Fruit fly (Drosophila melanogaster): Measurements from ENCODE around the gene CG42579.

The CG42579 gene

dm6 chrX:20505897-20506296, 21.5 kb upstream of the CG42579 start:
- TF ChIP-seq CG11617 (GFP tag; optimal IDR thresholded peaks at IDR 0.05) (peak; percentile 55), Hr96 (GFP tag; optimal IDR thresholded peaks at IDR 0.05) (peak; percentile 23), cnc (optimal IDR thresholded peaks at IDR 0.05) (no peak), CG7045 (GFP tag; optimal IDR thresholded peaks at IDR 0.05) (peak; percentile 14), Mnt (GFP tag; optimal IDR thresholded peaks at IDR 0.05) (peak; percentile 43), kay (GFP tag; ENCODE audit: borderline replicate concordance) (peak; percentile 50), toe (GFP tag; optimal IDR thresholded peaks at IDR 0.05) (no peak), cic (GFP tag; optimal IDR thresholded peaks at IDR 0.05) (peak; percentile 43), CG5204 (GFP tag; optimal IDR thresholded peaks at IDR 0.05) (no peak), ovo (GFP tag; optimal IDR thresholded peaks at IDR 0.05) (peak; percentile 88), CG7101 (tag; optimal IDR thresholded peaks at IDR 0.05) (peak; percentile 80), tj (GFP tag; optimal IDR thresholded peaks at IDR 0.05) (peak; percentile 71), CG14711 (tag; optimal IDR thresholded peaks at IDR 0.05) (peak; percentile 51), CG12768 (GFP tag; optimal IDR thresholded peaks at IDR 0.05) (peak; percentile 2), bab1 (GFP tag; optimal IDR thresholded peaks at IDR 0.05) (no peak), Crg-1 (GFP tag; optimal IDR thresholded peaks at IDR 0.05) (peak; percentile 83), CG33017 (tag; optimal IDR thresholded peaks at IDR 0.05) (no peak), Clk (GFP tag; optimal IDR thresholded peaks at IDR 0.05) (no peak), CG1620 (GFP tag; optimal IDR thresholded peaks at IDR 0.05) (peak; percentile 76), pad (GFP tag; optimal IDR thresholded peaks at IDR 0.05) (peak; percentile 46)

- TF ChIP-seq CG12768 (GFP tag; optimal IDR thresholded peaks at IDR 0.05) = no peak
- TF ChIP-seq cic (GFP tag; optimal IDR thresholded peaks at IDR 0.05) = no peak
- no peak for TF ChIP-seq Clk (GFP tag; optimal IDR thresholded peaks at IDR 0.05)
- no peak for TF ChIP-seq kay (GFP tag; ENCODE audit: borderline replicate concordance)
- TF ChIP-seq tj (GFP tag; optimal IDR thresholded peaks at IDR 0.05) = no peak
- TF ChIP-seq pad (GFP tag; optimal IDR thresholded peaks at IDR 0.05) = no peak
- TF ChIP-seq Crg-1 (GFP tag; optimal IDR thresholded peaks at IDR 0.05) = no peak
Measured at dm6 chrX:20507785-20508184, 19.6 kb upstream of the CG42579 start.

dm6 chrX:20509535-20510424, 17.7 kb upstream of the CG42579 start:
- TF ChIP-seq pad (GFP tag; optimal IDR thresholded peaks at IDR 0.05) (no peak), tj (GFP tag; optimal IDR thresholded peaks at IDR 0.05) (peak; percentile 49)

dm6 chrX:20510540-20510939, 16.9 kb upstream of the CG42579 start, which contains the start of gene RhoGAP19D:
TSS of gene RhoGAP19D (minus strand) at chrX:20510694.
- TF ChIP-seq Clk (GFP tag; optimal IDR thresholded peaks at IDR 0.05) (no peak), Mnt (GFP tag; optimal IDR thresholded peaks at IDR 0.05) (peak; percentile 75), cic (GFP tag; optimal IDR thresholded peaks at IDR 0.05) (peak; percentile 29), CG7045 (GFP tag; optimal IDR thresholded peaks at IDR 0.05) (peak; percentile 13), tj (GFP tag; optimal IDR thresholded peaks at IDR 0.05) (no peak), CG11617 (GFP tag; optimal IDR thresholded peaks at IDR 0.05) (no peak), pad (GFP tag; optimal IDR thresholded peaks at IDR 0.05) (peak; percentile 62), Hr96 (GFP tag; optimal IDR thresholded peaks at IDR 0.05) (peak; percentile 73), bab1 (GFP tag; optimal IDR thresholded peaks at IDR 0.05) (peak; percentile 72), cnc (optimal IDR thresholded peaks at IDR 0.05) (no peak), CG12768 (GFP tag; optimal IDR thresholded peaks at IDR 0.05) (peak; percentile 8), ovo (GFP tag; optimal IDR thresholded peaks at IDR 0.05) (peak; percentile 73), toe (GFP tag; optimal IDR thresholded peaks at IDR 0.05) (peak; percentile 61), CG7101 (tag; optimal IDR thresholded peaks at IDR 0.05) (peak; percentile 67), CG1620 (GFP tag; optimal IDR thresholded peaks at IDR 0.05) (peak; percentile 90), CG14711 (tag; optimal IDR thresholded peaks at IDR 0.05) (peak; percentile 46), CG33017 (tag; optimal IDR thresholded peaks at IDR 0.05) (no peak), Crg-1 (GFP tag; optimal IDR thresholded peaks at IDR 0.05) (peak; percentile 84), kay (GFP tag; ENCODE audit: borderline replicate concordance) (no peak), CG5204 (GFP tag; optimal IDR thresholded peaks at IDR 0.05) (no peak)

dm6 chrX:20511382-20511853, 16.0 kb upstream of the CG42579 start, which contains the start of gene CG1812:
TSS of gene CG1812 (plus strand) at chrX:20511544.
- TF ChIP-seq cic (GFP tag; optimal IDR thresholded peaks at IDR 0.05) = no peak
- peak; percentile 30 for TF ChIP-seq ovo (GFP tag; optimal IDR thresholded peaks at IDR 0.05)
- no peak for TF ChIP-seq CG5204 (GFP tag; optimal IDR thresholded peaks at IDR 0.05)
- TF ChIP-seq CG11617 (GFP tag; optimal IDR thresholded peaks at IDR 0.05) = peak; percentile 19
- TF ChIP-seq Mnt (GFP tag; optimal IDR thresholded peaks at IDR 0.05) = peak; percentile 41
- TF ChIP-seq Hr96 (GFP tag; optimal IDR thresholded peaks at IDR 0.05) = no peak
- TF ChIP-seq CG14711 (tag; optimal IDR thresholded peaks at IDR 0.05) = peak; percentile 14
- peak; percentile 17 for TF ChIP-seq CG12768 (GFP tag; optimal IDR thresholded peaks at IDR 0.05)
- no peak for TF ChIP-seq cnc (optimal IDR thresholded peaks at IDR 0.05)
- TF ChIP-seq tj (GFP tag; optimal IDR thresholded peaks at IDR 0.05) = peak; percentile 32
- TF ChIP-seq Crg-1 (GFP tag; optimal IDR thresholded peaks at IDR 0.05) = no peak
- TF ChIP-seq CG7045 (GFP tag; optimal IDR thresholded peaks at IDR 0.05) = peak; percentile 11
- peak; percentile 55 for TF ChIP-seq bab1 (GFP tag; optimal IDR thresholded peaks at IDR 0.05)
- TF ChIP-seq CG7101 (tag; optimal IDR thresholded peaks at IDR 0.05) = peak; percentile 47
- no peak for TF ChIP-seq CG1620 (GFP tag; optimal IDR thresholded peaks at IDR 0.05)
- TF ChIP-seq Clk (GFP tag; optimal IDR thresholded peaks at IDR 0.05) = no peak
- no peak for TF ChIP-seq kay (GFP tag; ENCODE audit: borderline replicate concordance)
- no peak for TF ChIP-seq CG33017 (tag; optimal IDR thresholded peaks at IDR 0.05)
- no peak for TF ChIP-seq toe (GFP tag; optimal IDR thresholded peaks at IDR 0.05)
- TF ChIP-seq pad (GFP tag; optimal IDR thresholded peaks at IDR 0.05) = peak; percentile 14

Data from whole organism, adult.